Worm (Caenorhabditis elegans): ENCODE results near the gene D1005.6.

DNA sequence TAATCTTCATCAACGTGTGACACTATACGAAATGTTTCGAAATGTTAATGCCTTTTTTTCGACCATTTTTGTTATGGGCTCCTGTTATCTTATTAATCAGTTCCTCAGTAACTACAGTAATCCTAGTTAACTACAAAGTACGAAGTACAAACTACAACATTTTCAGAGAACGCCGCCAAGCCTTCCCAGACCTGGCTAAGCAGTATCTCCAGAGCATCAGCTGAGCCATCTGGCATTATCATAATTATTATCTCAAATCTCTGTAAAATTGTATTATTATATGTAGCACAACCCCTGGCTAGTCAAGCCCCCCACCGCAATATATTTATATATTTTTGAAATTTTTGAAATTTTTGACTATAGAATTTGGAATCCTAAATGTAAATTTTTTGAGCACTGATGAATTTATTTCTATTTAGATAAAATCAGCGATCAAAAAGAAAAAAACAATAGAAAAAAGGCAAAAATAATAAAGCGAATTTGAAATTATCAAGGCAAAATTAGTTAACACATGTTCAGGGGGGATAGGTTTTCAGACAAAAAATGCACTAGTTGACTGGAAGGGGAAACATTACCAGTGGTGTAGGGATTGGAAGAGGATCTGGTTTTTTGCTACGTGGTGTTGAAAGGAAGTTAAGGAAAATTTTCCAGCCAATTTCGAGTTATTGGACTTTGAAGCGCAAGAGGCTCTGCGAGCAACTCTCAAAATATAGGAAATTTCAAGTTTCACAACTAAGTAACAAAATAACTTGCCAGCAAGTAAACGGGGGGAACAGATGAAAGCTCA lies 12.6 kb downstream of the D1005.6 start:
- no peak for TF ChIP-seq ama-1 (optimal IDR thresholded peaks at IDR 0.05)
- no peak for TF ChIP-seq pqm-1 (tag; optimal IDR thresholded peaks at IDR 0.05)
- TF ChIP-seq pha-2 (tag; optimal IDR thresholded peaks at IDR 0.05), result no peak
- no peak for TF ChIP-seq pha-4 (tag; optimal IDR thresholded peaks at IDR 0.05)
- no peak for TF ChIP-seq elt-2 (tag; optimal IDR thresholded peaks at IDR 0.05)
- TF ChIP-seq ceh-6 (GFP tag; optimal IDR thresholded peaks at IDR 0.05), result no peak
- no peak for TF ChIP-seq hlh-30 (tag; optimal IDR thresholded peaks at IDR 0.05; ENCODE audit: insufficient read depth)
- no peak for TF ChIP-seq unc-86 (tag; optimal IDR thresholded peaks at IDR 0.05)
- no peak for TF ChIP-seq ceh-9 (tag; optimal IDR thresholded peaks at IDR 0.05)

Measured in whole organism, late embryonic.